Fruit fly (Drosophila melanogaster): ENCODE measurements around the gene CG4887.

CG4887 gene

dm6 chr2L:1207432-1207831 is 34.6 kb downstream of the CG4887 start (continued):
- TF ChIP-seq B-H1 (GFP tag; IDR thresholded peaks at IDR 0.05), result peak; percentile 42
- peak; percentile 2 for TF ChIP-seq CG9609 (GFP tag; optimal IDR thresholded peaks at IDR 0.05)
- TF ChIP-seq CG2889 (GFP tag; IDR thresholded peaks at IDR 0.05), result peak; percentile 57; the same call in 1 of the 3 replicates
- TF ChIP-seq Sox102F (GFP tag; optimal IDR thresholded peaks at IDR 0.05), result peak; percentile 66
- TF ChIP-seq Deaf1 (tag; optimal IDR thresholded peaks at IDR 0.05), result no peak
- TF ChIP-seq Dek (tag; optimal IDR thresholded peaks at IDR 0.05), result peak; percentile 42
- TF ChIP-seq CG3995 (GFP tag; optimal IDR thresholded peaks at IDR 0.05), result no peak
- TF ChIP-seq ara (GFP tag; IDR thresholded peaks at IDR 0.05), result 0 out of 2 replicates have a peak, but pooled peaks have one; percentile 13

dm6 chr2L:1211528-1211927 is 38.7 kb downstream of the CG4887 start:
- no peak for TF ChIP-seq bsh (GFP tag; optimal IDR thresholded peaks at IDR 0.05)
- no peak for TF ChIP-seq CG8290 (GFP tag; optimal IDR thresholded peaks at IDR 0.05)
- TF ChIP-seq CG8290 (tag; optimal IDR thresholded peaks at IDR 0.05), result peak in 1 of 2 experiments; percentile 11
- peak; percentile 56; the same call in 1 of the 2 replicates for TF ChIP-seq CG17612 (GFP tag; IDR thresholded peaks at IDR 0.05)
- no peak for TF ChIP-seq CG11093 (GFP tag; IDR thresholded peaks at IDR 0.05)
- TF ChIP-seq sens (GFP tag), result peak; percentile 16
- peak; percentile 48 for TF ChIP-seq CG13287 (GFP tag; IDR thresholded peaks at IDR 0.05; ENCODE audit: partially characterized antibody)
- peak; percentile 76 for TF ChIP-seq wek (GFP tag; optimal IDR thresholded peaks at IDR 0.05)
- TF ChIP-seq CG15269 (tag; optimal IDR thresholded peaks at IDR 0.05), result peak; percentile 0
- peak; percentile 29 for TF ChIP-seq CG2120 (GFP tag; optimal IDR thresholded peaks at IDR 0.05)
- peak; percentile 30 for TF ChIP-seq CG15601 (tag; optimal IDR thresholded peaks at IDR 0.05)
- peak; percentile 23 for TF ChIP-seq Med (GFP tag)
- TF ChIP-seq CG18599 (GFP tag; optimal IDR thresholded peaks at IDR 0.05), result no peak
- no peak for TF ChIP-seq p53 (GFP tag; optimal IDR thresholded peaks at IDR 0.05)
- no peak for TF ChIP-seq tna (GFP tag; IDR thresholded peaks at IDR 0.05; ENCODE audit: partially characterized antibody)

DNA sequence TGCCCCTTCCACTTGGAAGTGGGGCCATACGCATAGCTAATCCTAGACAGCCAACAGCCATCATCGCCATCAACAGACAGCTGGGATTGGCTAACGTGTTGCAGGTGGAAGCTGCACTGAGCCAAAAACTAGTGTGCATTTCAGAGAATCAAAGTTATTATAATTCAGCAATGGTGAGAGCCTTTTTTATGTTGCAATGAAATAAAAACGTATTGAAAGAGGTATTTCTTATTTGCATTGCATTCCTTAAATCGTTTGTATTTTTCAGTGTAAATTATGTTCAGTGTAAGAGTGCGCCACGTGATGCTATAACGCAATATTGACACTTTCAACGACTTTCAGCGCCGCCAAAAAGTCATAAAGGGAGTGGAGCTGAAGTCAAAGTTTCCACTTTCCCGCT is 40.8 kb downstream of the CG4887 start:
- TF ChIP-seq dm (GFP tag; optimal IDR thresholded peaks at IDR 0.05), result no peak
- TF ChIP-seq Opbp (GFP tag; IDR thresholded peaks at IDR 0.05; ENCODE audit: partially characterized antibody), result no peak
- TF ChIP-seq CG4282 (GFP tag; optimal IDR thresholded peaks at IDR 0.05), result no peak
- no peak for TF ChIP-seq CG7963 (GFP tag; IDR thresholded peaks at IDR 0.05; ENCODE audit: partially characterized antibody)
- TF ChIP-seq dmrt99B (tag; optimal IDR thresholded peaks at IDR 0.05), result peak; percentile 54
- no peak for TF ChIP-seq CG6175 (GFP tag; IDR thresholded peaks at IDR 0.05)
- no peak for TF ChIP-seq CG30431 (GFP tag; optimal IDR thresholded peaks at IDR 0.05)
- TF ChIP-seq CG18599 (GFP tag; optimal IDR thresholded peaks at IDR 0.05), result peak; percentile 33
- no peak for TF ChIP-seq CG2202 (tag; optimal IDR thresholded peaks at IDR 0.05)
- peak; percentile 30; the same call in 1 of the 3 replicates for TF ChIP-seq ken (GFP tag; IDR thresholded peaks at IDR 0.05)
- no peak for TF ChIP-seq sim (GFP tag; IDR thresholded peaks at IDR 0.05)
- TF ChIP-seq CG17186 (GFP tag; optimal IDR thresholded peaks at IDR 0.05), result no peak
- TF ChIP-seq ranshi (GFP tag; IDR thresholded peaks at IDR 0.05), result 0 out of 2 replicates have a peak, but pooled peaks have one; percentile 10
- peak; percentile 5 for TF ChIP-seq Hr3 (GFP tag; optimal IDR thresholded peaks at IDR 0.05)
- TF ChIP-seq CG7928 (GFP tag; optimal IDR thresholded peaks at IDR 0.05), result no peak
- peak; percentile 41 for TF ChIP-seq Fer1 (GFP tag; optimal IDR thresholded peaks at IDR 0.05)
- TF ChIP-seq CG2875 (GFP tag; optimal IDR thresholded peaks at IDR 0.05), result no peak
- TF ChIP-seq Pdp1 (GFP tag; optimal IDR thresholded peaks at IDR 0.05), result peak in 1 of 2 experiments; percentile 11
- 0 out of 2 replicates have a peak, but pooled peaks have one; percentile 23 for TF ChIP-seq esg (GFP tag; conservative IDR thresholded peaks at IDR 0.05)
- TF ChIP-seq pan (optimal IDR thresholded peaks at IDR 0.05), result no peak
- TF ChIP-seq pan (GFP tag; optimal IDR thresholded peaks at IDR 0.05 in 1 of 2, IDR thresholded peaks at IDR 0.05 in 1 of 2), result no peak
- no peak for TF ChIP-seq Dref (GFP tag; IDR thresholded peaks at IDR 0.05)
- TF ChIP-seq Sry-δ (GFP tag; optimal IDR thresholded peaks at IDR 0.05), result no peak
- TF ChIP-seq Stat92E (GFP tag; optimal IDR thresholded peaks at IDR 0.05), result no peak
- no peak for TF ChIP-seq hkb (optimal IDR thresholded peaks at IDR 0.05)
- peak; percentile 15; the same call in 1 of the 2 replicates for TF ChIP-seq hkb (GFP tag; IDR thresholded peaks at IDR 0.05)
- peak; percentile 30 for TF ChIP-seq CG2712 (tag; optimal IDR thresholded peaks at IDR 0.05)
